Fruit fly (Drosophila melanogaster) whole organism, embryonic: ENCODE data around the gene Crg-1.

ENCODE experiments used
- Blimp-1 ChIP-seq: fragments of 200-800 bp; sonication (Bioruptor generic); optimal IDR thresholded peaks from 3 replicates; lab custom pipeline; 2018; ENCODE audit warnings: missing biosample characterization, missing genetic modification characterization, mild to moderate bottlenecking, moderate library complexity, missing genetic modification reagents
- BtbVII ChIP-seq: fragments of 200-800 bp; sonication (Bioruptor generic); optimal IDR thresholded peaks from 3 replicates; lab custom pipeline; 2017; ENCODE audit warnings: missing biosample characterization, mild to moderate bottlenecking, missing genetic modification characterization
- C15 ChIP-seq: fragments of 200-800 bp; sonication (Bioruptor generic); IDR thresholded peaks from 3 replicates; pipeline ENCODE4 v1.3.6; 2022; ENCODE audit warnings: missing biosample characterization, missing genetic modification characterization
- CG10267 ChIP-seq: fragments of 200-800 bp; sonication (Bioruptor generic); optimal IDR thresholded peaks from 2 replicates; lab custom pipeline; 2018; ENCODE audit warnings: missing biosample characterization, mild to moderate bottlenecking, missing genetic modification characterization, moderate library complexity
- CG10959 ChIP-seq: fragments of 200-800 bp; sonication (Bioruptor generic); IDR thresholded peaks from 2 replicates; pipeline ENCODE4 v1.3.6; 2022; ENCODE audit warnings: missing biosample characterization, missing genetic modification characterization
- CG11093 ChIP-seq: fragments of 200-800 bp; sonication (Bioruptor generic); IDR thresholded peaks from 3 replicates; pipeline ENCODE4 v1.3.6; 2022; ENCODE audit warnings: missing biosample characterization, missing genetic modification characterization
- CG15601 ChIP-seq: fragments of 200-800 bp; sonication (Bioruptor generic); optimal IDR thresholded peaks from 3 replicates; lab custom pipeline; 2019; ENCODE audit warnings: missing biosample characterization, mild to moderate bottlenecking, missing genetic modification characterization, moderate library complexity
- CG16863 ChIP-seq: fragments of 200-800 bp; sonication (Bioruptor generic); optimal IDR thresholded peaks from 3 replicates; lab custom pipeline; 2016; ENCODE audit warnings: missing biosample characterization, missing genetic modification characterization
- CG17361 ChIP-seq: fragments of 200-800 bp; sonication (Bioruptor generic); IDR thresholded peaks from 3 replicates; pipeline ENCODE4 v1.3.6; 2022; ENCODE audit warnings: missing biosample characterization, missing genetic modification characterization
- CG1832 ChIP-seq: fragments of 200-800 bp; sonication (Bioruptor generic); optimal IDR thresholded peaks from 2 replicates; lab custom pipeline; 2017; ENCODE audit warnings: missing biosample characterization, mild to moderate bottlenecking, missing genetic modification characterization, inconsistent platforms
- CG2129 ChIP-seq: fragments of 200-800 bp; sonication (Bioruptor generic); IDR thresholded peaks from 2 replicates; pipeline ENCODE4 v1.3.6; 2022; ENCODE audit warnings: missing biosample characterization, missing genetic modification characterization; ENCODE audit not compliant: partially characterized antibody
- CG2678 ChIP-seq: fragments of 200-800 bp; sonication (Bioruptor generic); optimal IDR thresholded peaks from 3 replicates; lab custom pipeline; 2019; ENCODE audit warnings: missing biosample characterization, mild to moderate bottlenecking, missing genetic modification characterization, moderate library complexity
- CG2875 ChIP-seq: fragments of 200-800 bp; sonication (Bioruptor generic); optimal IDR thresholded peaks from 2 replicates; lab custom pipeline; 2017; ENCODE audit warnings: missing biosample characterization, mild to moderate bottlenecking, missing genetic modification characterization, missing genetic modification reagents
- CG3065 ChIP-seq: fragments of 200-800 bp; sonication (Bioruptor generic); optimal IDR thresholded peaks from 2 replicates; lab custom pipeline; 2016; ENCODE audit warnings: missing biosample characterization, missing genetic modification characterization
- CG4328 ChIP-seq: fragments of 200-800 bp; sonication (Bioruptor generic); optimal IDR thresholded peaks from 3 replicates; lab custom pipeline; 2017; ENCODE audit warnings: missing biosample characterization, missing genetic modification reagents, missing genetic modification characterization
- CG4404 ChIP-seq: fragments of 200-800 bp; sonication (Bioruptor generic); IDR thresholded peaks from 2 replicates; pipeline ENCODE4 v1.3.6; 2022; ENCODE audit warnings: missing biosample characterization, missing genetic modification characterization
- CG5245 ChIP-seq: fragments of 200-800 bp; sonication (Bioruptor generic); optimal IDR thresholded peaks from 3 replicates; lab custom pipeline; 2016; ENCODE audit warnings: missing biosample characterization, missing genetic modification characterization
- CG6689 ChIP-seq: fragments of 200-800 bp; sonication (Bioruptor generic); IDR thresholded peaks from 2 replicates; pipeline ENCODE4 v1.3.6; 2022; ENCODE audit warnings: missing biosample characterization, missing genetic modification characterization
- CG6854 ChIP-seq: fragments of 200-800 bp; sonication (Bioruptor generic); optimal IDR thresholded peaks from 3 replicates; lab custom pipeline; 2017; ENCODE audit warnings: missing biosample characterization, mild to moderate bottlenecking, missing genetic modification characterization
- CG9215 ChIP-seq: fragments of 200-800 bp; sonication (Bioruptor generic); IDR thresholded peaks from 2 replicates; pipeline ENCODE4 v1.3.6; 2022; ENCODE audit warnings: missing biosample characterization, missing genetic modification characterization
- CG9797 ChIP-seq: fragments of 200-800 bp; sonication (Bioruptor generic); optimal IDR thresholded peaks from 3 replicates; lab custom pipeline; 2018; ENCODE audit warnings: missing biosample characterization, mild to moderate bottlenecking, missing genetic modification characterization
- Dref ChIP-seq: fragments of 200-800 bp; sonication (Bioruptor generic); IDR thresholded peaks from 2 replicates; pipeline ENCODE4 v1.3.6; 2022; ENCODE audit warnings: missing biosample characterization, missing genetic modification characterization
- HmgZ ChIP-seq: fragments of 200-800 bp; sonication (Bioruptor generic); optimal IDR thresholded peaks from 2 replicates; lab custom pipeline; 2018; ENCODE audit warnings: missing biosample characterization, mild to moderate bottlenecking, missing genetic modification characterization
- Lhr ChIP-seq: fragments of 200-800 bp; sonication (Bioruptor generic); optimal IDR thresholded peaks from 3 replicates; lab custom pipeline; 2017; ENCODE audit warnings: mild to moderate bottlenecking, missing biosample characterization, missing genetic modification reagents, missing genetic modification characterization
- Max ChIP-seq: fragments of 200-800 bp; sonication (Bioruptor generic); optimal IDR thresholded peaks from 2 replicates; lab custom pipeline; 2016; ENCODE audit warnings: missing biosample characterization, mild to moderate bottlenecking, missing genetic modification characterization
- Med ChIP-seq: fragments of 200-800 bp; sonication (Bioruptor generic); peaks from one replicate; lab custom pipeline; 2016; ENCODE audit warnings: missing biosample characterization, missing genetic modification characterization, mild to moderate bottlenecking, inconsistent platforms, moderate library complexity
- Mrtf ChIP-seq: fragments of 200-800 bp; sonication (Bioruptor generic); IDR thresholded peaks from 3 replicates; pipeline ENCODE4 v1.3.6; 2022; ENCODE audit warnings: missing biosample characterization, missing genetic modification characterization
- Oaz ChIP-seq: fragments of 200-800 bp; sonication (Bioruptor generic); IDR thresholded peaks from 2 replicates; pipeline ENCODE4 v1.3.6; 2022; ENCODE audit warnings: missing biosample characterization, missing genetic modification characterization
- Optix ChIP-seq: fragments of 200-800 bp; sonication (Bioruptor generic); IDR thresholded peaks from 3 replicates; pipeline ENCODE4 v1.3.6; 2022; ENCODE audit warnings: missing biosample characterization, missing genetic modification characterization
- Rx ChIP-seq: fragments of 200-800 bp; sonication (Bioruptor generic); IDR thresholded peaks from 2 replicates; pipeline ENCODE4 v1.3.6; 2022; ENCODE audit warnings: missing biosample characterization, missing genetic modification characterization
- Vsx1 ChIP-seq: fragments of 200-800 bp; sonication (Bioruptor generic); optimal IDR thresholded peaks from 2 replicates; lab custom pipeline; 2017; ENCODE audit warnings: missing biosample characterization, mild to moderate bottlenecking, missing genetic modification characterization, missing genetic modification reagents
- aop ChIP-seq: fragments of 200-800 bp; sonication (Bioruptor generic); IDR thresholded peaks from 2 replicates; pipeline ENCODE4 v1.3.6; 2022; ENCODE audit warnings: missing biosample characterization, missing genetic modification characterization
- disco-r ChIP-seq: fragments of 200-800 bp; sonication (Bioruptor generic); optimal IDR thresholded peaks from 2 replicates; lab custom pipeline; 2016; ENCODE audit warnings: missing biosample characterization, missing genetic modification characterization
- eve ChIP-seq, 2 experiments: fragments of >200 bp; optimal IDR thresholded peaks; 2 replicates each; lab custom pipeline; 2017; ENCODE audit warnings: missing biosample characterization in 2 of 2, missing genetic modification characterization in 2 of 2
- ewg ChIP-seq: fragments of 200-800 bp; sonication (Bioruptor generic); optimal IDR thresholded peaks from 3 replicates; lab custom pipeline; 2017; ENCODE audit warnings: mild to moderate bottlenecking, missing biosample characterization, missing genetic modification reagents, missing genetic modification characterization
- fu2 ChIP-seq: fragments of 200-800 bp; sonication (Bioruptor generic); optimal IDR thresholded peaks from 2 replicates; lab custom pipeline; 2016; ENCODE audit warnings: missing biosample characterization, missing genetic modification characterization
- gt ChIP-seq: fragments of 200-800 bp; sonication (Bioruptor generic); IDR thresholded peaks from 2 replicates; pipeline ENCODE4 v1.3.6; 2022; ENCODE audit warnings: missing biosample characterization, missing genetic modification characterization
- her ChIP-seq: fragments of 200-800 bp; sonication (Bioruptor generic); optimal IDR thresholded peaks from 2 replicates; lab custom pipeline; 2016; ENCODE audit warnings: missing biosample characterization, missing genetic modification characterization
- ind ChIP-seq: fragments of 200-800 bp; sonication (Bioruptor generic); optimal IDR thresholded peaks from 3 replicates; lab custom pipeline; 2016; ENCODE audit warnings: missing biosample characterization, missing genetic modification characterization
- inv ChIP-seq: fragments of 200-800 bp; sonication (Bioruptor generic); IDR thresholded peaks from 2 replicates; pipeline ENCODE4 v1.3.6; 2022; ENCODE audit warnings: missing biosample characterization, missing genetic modification characterization; ENCODE audit not compliant: partially characterized antibody
- jing ChIP-seq: fragments of 200-800 bp; sonication (Bioruptor generic); optimal IDR thresholded peaks from 2 replicates; lab custom pipeline; 2018; ENCODE audit warnings: missing biosample characterization, mild to moderate bottlenecking, missing genetic modification characterization
- jumu ChIP-seq: fragments of 200-800 bp; sonication (Bioruptor generic); optimal IDR thresholded peaks from 3 replicates; lab custom pipeline; 2016; ENCODE audit warnings: missing biosample characterization, missing genetic modification characterization
- ken ChIP-seq: fragments of 200-800 bp; sonication (Bioruptor generic); IDR thresholded peaks from 3 replicates; pipeline ENCODE4 v1.3.6; 2022; ENCODE audit warnings: missing biosample characterization, missing genetic modification characterization
- oc ChIP-seq: fragments of 200-800 bp; sonication (Bioruptor generic); optimal IDR thresholded peaks from 2 replicates; lab custom pipeline; 2018; ENCODE audit warnings: missing biosample characterization, mild to moderate bottlenecking, missing genetic modification characterization, moderate library complexity
- prd ChIP-seq, 3 experiments: fragments of >200 bp in 2 of 3; fragments of 200-800 bp in 1 of 3; sonication (Bioruptor generic) in 1 of 3; optimal IDR thresholded peaks in 2 of 3; IDR thresholded peaks in 1 of 3; 2 replicates in 2 of 3; 3 replicates in 1 of 3; pipeline versions ENCODE4 v1.3.6 to Lab custom; 2017 to 2022; ENCODE audit warnings: missing biosample characterization in 1 of 3, missing genetic modification characterization in 1 of 3
- row ChIP-seq: fragments of 200-800 bp; sonication (Bioruptor generic); IDR thresholded peaks from 3 replicates; pipeline ENCODE4 v1.3.6; 2022; ENCODE audit warnings: missing biosample characterization, missing genetic modification characterization
- shn ChIP-seq: fragments of 200-800 bp; sonication (Bioruptor generic); optimal IDR thresholded peaks from 3 replicates; lab custom pipeline; 2016; ENCODE audit warnings: missing biosample characterization, missing genetic modification characterization
- slp2 ChIP-seq: fragments of 200-800 bp; sonication (Bioruptor generic); optimal IDR thresholded peaks from 2 replicates; lab custom pipeline; 2016; ENCODE audit warnings: missing biosample characterization, missing genetic modification characterization
- tgo ChIP-seq: fragments of 200-800 bp; sonication (Bioruptor generic); IDR thresholded peaks from 3 replicates; pipeline ENCODE4 v1.3.6; 2022; ENCODE audit warnings: missing biosample characterization, missing genetic modification characterization
- tio ChIP-seq: fragments of 200-800 bp; sonication (Bioruptor generic); optimal IDR thresholded peaks from 2 replicates; lab custom pipeline; 2017; ENCODE audit warnings: missing biosample characterization, missing genetic modification characterization, inconsistent platforms
- unc-4 ChIP-seq: fragments of 200-800 bp; sonication (Bioruptor generic); IDR thresholded peaks from 2 replicates; pipeline ENCODE4 v1.3.6; 2022; ENCODE audit warnings: missing biosample characterization, missing genetic modification characterization; ENCODE audit not compliant: partially characterized antibody

Gene Crg-1

DNA sequence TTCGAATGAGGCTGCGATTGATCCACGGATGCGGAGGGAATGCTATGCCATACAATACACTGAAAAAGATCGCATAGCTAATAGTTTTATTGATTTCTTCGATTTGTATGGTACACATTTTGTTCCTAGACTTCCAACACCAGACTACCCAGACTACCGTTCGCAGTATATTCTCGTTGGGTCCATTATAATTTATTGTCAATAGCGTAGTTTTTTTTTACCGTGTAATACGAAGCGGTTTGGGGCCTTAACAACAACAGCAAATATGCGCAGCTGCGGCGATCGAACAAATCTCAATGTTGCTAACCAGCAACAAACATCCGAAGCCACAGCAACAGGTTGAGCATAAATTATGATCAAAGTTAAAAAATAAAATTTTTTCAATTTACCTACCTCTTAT is 45.6 kb downstream of the Crg-1 start (continued):
- TF ChIP-seq her (GFP tag; lab: Kevin White, UChicago) (peak; percentile 80), Optix (GFP tag; lab: Robert Waterston, UW) (peak; percentile 80), Rx (GFP tag; lab: Robert Waterston, UW) (peak; percentile 71), oc (tag; lab: Kevin White, UChicago) (peak; percentile 74), ewg (GFP tag; lab: Kevin White, UChicago) (peak; percentile 60), inv (GFP tag; lab: Robert Waterston, UW) (no peak), Oaz (peak; percentile 52), CG15601 (tag; lab: Kevin White, UChicago) (peak; percentile 67), ken (GFP tag; lab: Robert Waterston, UW) (peak; percentile 83), tio (peak; percentile 75), CG4328 (GFP tag; lab: Kevin White, UChicago) (peak; percentile 70), CG6854 (GFP tag; lab: Kevin White, UChicago) (peak; percentile 57), Lhr (peak; percentile 20), Vsx1 (peak; percentile 55), ind (GFP tag; lab: Kevin White, UChicago) (peak; percentile 74), jing (GFP tag; lab: Kevin White, UChicago) (peak; percentile 62), disco-r (GFP tag; lab: Kevin White, UChicago) (peak; percentile 68), unc-4 (GFP tag; lab: Robert Waterston, UW) (no peak), CG1832 (GFP tag; lab: Kevin White, UChicago) (no peak), Blimp-1 (GFP tag; lab: Kevin White, UChicago) (peak; percentile 71), tgo (GFP tag; lab: Robert Waterston, UW) (peak; percentile 82), aop (GFP tag; lab: Robert Waterston, UW) (0 out of 2 replicates have a peak, but pooled peaks have one; percentile 45), fu2 (GFP tag; lab: Kevin White, UChicago) (peak; percentile 67), jumu (GFP tag; lab: Kevin White, UChicago) (peak; percentile 58), CG9215 (GFP tag; lab: Robert Waterston, UW) (peak; percentile 66), slp2 (GFP tag; lab: Kevin White, UChicago) (peak; percentile 70), CG16863 (GFP tag; lab: Kevin White, UChicago) (peak; percentile 81), Med (peak; percentile 95), row (GFP tag; lab: Robert Waterston, UW) (peak; percentile 84), BtbVII (GFP tag; lab: Kevin White, UChicago) (peak; percentile 72), CG4404 (GFP tag; lab: Robert Waterston, UW) (peak; percentile 62), CG2129 (GFP tag; lab: Robert Waterston, UW) (no peak), gt (GFP tag; lab: Robert Waterston, UW) (peak; percentile 42; the same call in 1 of the 2 replicates), eve (GFP tag; optimal IDR thresholded peaks at IDR 0.05; lab: Kevin White, UChicago) (peak in 1 of 2 experiments; percentile 92), HmgZ (tag; lab: Kevin White, UChicago) (peak; percentile 78), Max (peak; percentile 66), CG3065 (GFP tag; lab: Kevin White, UChicago) (no peak), C15 (GFP tag; lab: Robert Waterston, UW) (no peak), CG10267 (tag; lab: Kevin White, UChicago) (peak; percentile 75), CG17361 (peak; percentile 81), CG11093 (peak; percentile 58; the same call in 2 of the 3 replicates), CG2875 (GFP tag; lab: Kevin White, UChicago) (peak; percentile 72), CG2678 (tag; lab: Kevin White, UChicago) (peak; percentile 88), Dref (GFP tag; lab: Robert Waterston, UW) (no peak), Mrtf (GFP tag; lab: Robert Waterston, UW) (peak; percentile 76; the same call in 2 of the 3 replicates), CG6689 (GFP tag; lab: Robert Waterston, UW) (peak; percentile 70), CG10959 (peak; percentile 53), prd (optimal IDR thresholded peaks at IDR 0.05; lab: Kevin White, UChicago) (no peak), prd (GFP tag; IDR thresholded peaks at IDR 0.05; lab: Robert Waterston, UW) (peak; percentile 78), shn (peak; percentile 81), CG5245 (GFP tag; lab: Kevin White, UChicago) (peak; percentile 68), CG9797 (GFP tag; lab: Kevin White, UChicago) (no peak)
